Worm (Caenorhabditis elegans): ENCODE results near the gene C05D11.8.

C05D11.8 gene

DNA sequence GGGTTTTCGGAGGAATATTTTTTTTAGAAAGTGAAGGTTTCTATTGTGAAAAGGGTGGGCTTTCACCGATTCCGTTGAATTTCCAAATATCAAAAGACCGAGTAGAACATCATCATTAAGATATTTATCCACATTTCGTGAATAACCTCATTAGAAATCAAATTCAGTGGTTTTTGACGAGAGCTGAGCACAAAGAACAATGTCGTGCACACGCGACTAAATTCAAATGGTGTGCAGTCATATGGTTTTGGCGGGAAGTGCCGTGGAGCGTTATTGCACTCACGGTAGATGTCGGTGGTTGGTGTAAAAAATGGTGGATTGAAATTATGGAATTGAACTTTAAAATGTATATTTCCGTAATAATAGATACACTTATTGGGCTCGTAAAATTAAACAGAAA lies 25.6 kb upstream of the C05D11.8 start:
- TF ChIP-seq ama-1 (optimal IDR thresholded peaks at IDR 0.05): no peak
- no peak for TF ChIP-seq lin-15B (tag; optimal IDR thresholded peaks at IDR 0.05)
- peak; percentile 29 to 54 for TF ChIP-seq lin-35 (GFP tag; optimal IDR thresholded peaks at IDR 0.05)
- peak; percentile 19 for TF ChIP-seq nhr-71 (tag; optimal IDR thresholded peaks at IDR 0.05)
- TF ChIP-seq nhr-76 (tag; optimal IDR thresholded peaks at IDR 0.05): no peak
- TF ChIP-seq lsy-2 (tag; optimal IDR thresholded peaks at IDR 0.05): peak in 1 of 2 experiments; percentile 31
- peak; percentile 60 for TF ChIP-seq blmp-1 (tag; optimal IDR thresholded peaks at IDR 0.05)
- TF ChIP-seq lin-14 (GFP tag; optimal IDR thresholded peaks at IDR 0.05): peak; percentile 16
- peak; percentile 20 to 76 (median 64) for TF ChIP-seq dpl-1 (GFP tag; optimal IDR thresholded peaks at IDR 0.05)
- peak; percentile 38 to 75 for TF ChIP-seq efl-1 (optimal IDR thresholded peaks at IDR 0.05)
- peak; percentile 53 to 94 for TF ChIP-seq efl-1 (GFP tag; optimal IDR thresholded peaks at IDR 0.05 in 1 of 2)
- no peak for TF ChIP-seq snpc-4 (tag; optimal IDR thresholded peaks at IDR 0.05)

DNA sequence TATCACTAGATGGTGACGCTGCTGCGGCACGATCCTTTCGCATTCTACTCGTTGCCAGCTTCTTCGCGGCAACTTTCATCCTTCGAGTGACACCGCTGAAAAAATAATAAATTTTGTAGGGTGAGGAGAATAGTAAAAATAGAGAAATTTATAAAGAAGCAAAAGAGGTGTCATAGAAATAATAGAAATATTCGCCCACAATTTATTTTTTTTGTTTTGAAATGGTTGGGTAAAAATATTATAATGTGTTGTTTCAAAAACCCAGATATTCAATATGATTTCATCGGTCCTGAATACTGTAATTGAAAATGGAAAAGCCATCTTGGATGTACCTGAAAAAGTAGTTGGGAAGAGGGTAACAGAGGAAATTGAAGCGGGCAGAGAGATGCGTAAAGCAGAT lies 25.2 kb upstream of the C05D11.8 start, which contains the start of gene set-1:
Gene set-1 (minus strand): TSS at position 101 of the 400 bp plus-strand sequence.
- TF ChIP-seq efl-3 (GFP tag; optimal IDR thresholded peaks at IDR 0.05) (no peak), alr-1 (tag; optimal IDR thresholded peaks at IDR 0.05; ENCODE audit: borderline replicate concordance) (no peak), lin-15B (tag; optimal IDR thresholded peaks at IDR 0.05) (no peak), Y116A8C.19 (tag; optimal IDR thresholded peaks at IDR 0.05; ENCODE audit: borderline replicate concordance) (no peak), C34B4.2 (tag; optimal IDR thresholded peaks at IDR 0.05) (no peak), lir-3 (tag; optimal IDR thresholded peaks at IDR 0.05; ENCODE audit: poor library complexity) (no peak)

DNA sequence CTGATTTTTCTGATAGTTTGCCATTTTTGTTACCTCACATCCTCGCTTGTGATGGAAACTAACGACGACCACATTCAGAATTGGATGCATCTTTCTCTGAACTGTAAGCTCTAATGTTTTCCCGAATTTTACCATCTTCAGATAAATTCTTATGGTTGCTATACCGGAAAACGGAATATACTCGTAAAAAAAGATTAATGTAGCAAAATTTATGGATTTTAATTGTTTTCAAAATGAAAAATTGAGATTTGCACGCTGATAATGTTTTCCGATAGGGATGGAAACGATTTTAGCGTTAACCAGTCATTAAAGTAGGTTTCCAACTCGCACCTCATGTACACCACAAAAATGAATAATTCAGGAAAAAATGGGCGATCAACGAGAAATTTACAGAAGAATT lies 23.5 kb upstream of the C05D11.8 start, which contains the start of gene T26A5.6:
Gene T26A5.6 (minus strand): TSS at position 101 of the 400 bp plus-strand sequence.
- TF ChIP-seq ceh-88 (GFP tag; IDR thresholded peaks at IDR 0.05) (no peak), lin-39 (tag; optimal IDR thresholded peaks at IDR 0.05) (no peak)

DNA sequence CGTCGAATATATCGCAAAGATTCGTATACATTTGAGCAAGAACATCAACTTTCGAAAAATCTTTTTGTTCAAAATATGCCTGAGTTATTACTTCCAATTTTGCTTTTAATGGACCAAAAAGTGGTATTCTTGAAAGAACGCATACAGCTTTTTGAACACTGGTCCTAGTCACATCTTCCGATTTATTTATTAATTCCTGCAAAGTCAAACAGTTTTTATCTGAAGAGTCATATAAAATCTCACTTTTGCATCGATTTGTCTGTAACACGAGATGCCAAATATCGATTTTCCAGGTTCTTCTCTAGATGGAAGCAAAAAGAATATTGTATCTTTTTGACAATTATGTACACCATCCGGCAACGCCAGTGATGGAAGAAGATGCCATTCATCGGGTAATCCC lies 22.7 kb upstream of the C05D11.8 start:
- no peak for TF ChIP-seq efl-1 (optimal IDR thresholded peaks at IDR 0.05)
- peak in 1 of 2 experiments; percentile 12 for TF ChIP-seq efl-1 (GFP tag; optimal IDR thresholded peaks at IDR 0.05 in 1 of 2)
- TF ChIP-seq sup-37 (GFP tag; optimal IDR thresholded peaks at IDR 0.05): no peak

DNA sequence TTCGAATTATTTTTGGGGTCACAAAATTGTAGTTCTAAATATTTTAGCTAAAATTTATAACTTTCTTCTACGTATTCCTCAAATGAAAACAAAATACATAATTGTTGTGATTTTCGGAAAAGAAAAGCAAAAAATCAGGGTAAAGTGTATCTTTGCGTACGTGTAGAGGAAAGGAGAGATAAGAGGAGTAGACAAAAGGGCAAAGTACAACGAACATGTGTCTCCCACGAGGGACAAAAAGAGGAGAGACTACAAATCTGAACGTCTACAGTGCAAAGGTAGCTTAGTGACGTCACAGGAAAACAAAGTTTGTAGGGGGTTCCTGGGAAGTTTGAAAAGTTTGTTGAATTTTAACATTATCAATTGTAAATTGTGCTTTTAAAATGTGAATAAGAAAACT lies 20.4 kb upstream of the C05D11.8 start:
- no peak for TF ChIP-seq vab-15 (tag; optimal IDR thresholded peaks at IDR 0.05)
- TF ChIP-seq snu-23 (GFP tag; optimal IDR thresholded peaks at IDR 0.05): peak; percentile 68
- TF ChIP-seq unc-86 (tag; optimal IDR thresholded peaks at IDR 0.05): no peak
- TF ChIP-seq nhr-237 (tag; optimal IDR thresholded peaks at IDR 0.05): no peak
- peak; percentile 12 for TF ChIP-seq tbx-2 (tag; optimal IDR thresholded peaks at IDR 0.05)
- no peak for TF ChIP-seq fos-1 (tag; optimal IDR thresholded peaks at IDR 0.05)
- TF ChIP-seq fkh-4 (tag; optimal IDR thresholded peaks at IDR 0.05; ENCODE audit: borderline replicate concordance): no peak
- TF ChIP-seq efl-1 (optimal IDR thresholded peaks at IDR 0.05): peak in 1 of 2 experiments; percentile 1
- TF ChIP-seq efl-1 (GFP tag; optimal IDR thresholded peaks at IDR 0.05 in 1 of 2): no peak
- TF ChIP-seq fkh-10 (GFP tag; optimal IDR thresholded peaks at IDR 0.05): no peak
- TF ChIP-seq snpc-4 (tag; optimal IDR thresholded peaks at IDR 0.05): no peak
- no peak for TF ChIP-seq irx-1 (tag; optimal IDR thresholded peaks at IDR 0.05)
- TF ChIP-seq ceh-88 (GFP tag; IDR thresholded peaks at IDR 0.05): no peak
- no peak for TF ChIP-seq ceh-8 (GFP tag; optimal IDR thresholded peaks at IDR 0.05)
- no peak for TF ChIP-seq ama-1 (optimal IDR thresholded peaks at IDR 0.05)
- no peak for TF ChIP-seq mef-2 (tag; optimal IDR thresholded peaks at IDR 0.05)
- no peak for TF ChIP-seq unc-98 (GFP tag; IDR thresholded peaks at IDR 0.05)
- TF ChIP-seq pax-3 (tag; optimal IDR thresholded peaks at IDR 0.05): no peak
- TF ChIP-seq lir-3 (tag; optimal IDR thresholded peaks at IDR 0.05; ENCODE audit: poor library complexity): no peak
- TF ChIP-seq lin-15B (tag; optimal IDR thresholded peaks at IDR 0.05): no peak
- no peak for TF ChIP-seq hlh-17 (GFP tag; optimal IDR thresholded peaks at IDR 0.05; ENCODE audit: borderline replicate concordance)
- no peak for TF ChIP-seq unc-30 (tag; optimal IDR thresholded peaks at IDR 0.05)
- no peak for TF ChIP-seq nhr-84 (tag; optimal IDR thresholded peaks at IDR 0.05)
- no peak for TF ChIP-seq Y116A8C.19 (tag; optimal IDR thresholded peaks at IDR 0.05; ENCODE audit: borderline replicate concordance)
- TF ChIP-seq swsn-7 (tag; optimal IDR thresholded peaks at IDR 0.05): no peak
- no peak for TF ChIP-seq aha-1 (tag; optimal IDR thresholded peaks at IDR 0.05)
- TF ChIP-seq dsc-1 (tag; optimal IDR thresholded peaks at IDR 0.05): no peak
- TF ChIP-seq nhr-19 (GFP tag; conservative IDR thresholded peaks at IDR 0.05): peak; percentile 55
- TF ChIP-seq unc-130 (tag; optimal IDR thresholded peaks at IDR 0.05): no peak
- peak in 1 of 2 experiments; percentile 66 for TF ChIP-seq mdl-1 (tag; optimal IDR thresholded peaks at IDR 0.05)
- TF ChIP-seq ceh-82 (tag; optimal IDR thresholded peaks at IDR 0.05): no peak
- no peak for TF ChIP-seq nhr-12 (tag; optimal IDR thresholded peaks at IDR 0.05)

All from whole organism, L1 larva.